Fruit fly (Drosophila melanogaster) whole organism, embryonic: Measurements from ENCODE around the gene Sidpn.

Experiments used
- B-H2 ChIP-seq: fragments of 200-800 bp; sonication (Bioruptor generic); optimal IDR thresholded peaks from 2 replicates; lab custom pipeline; 2018; ENCODE audit warnings: missing biosample characterization, mild to moderate bottlenecking, missing genetic modification characterization
- CG10209 ChIP-seq: fragments of 200-800 bp; sonication (Bioruptor generic); optimal IDR thresholded peaks from 3 replicates; lab custom pipeline; 2017; ENCODE audit warnings: missing biosample characterization, mild to moderate bottlenecking, missing genetic modification characterization, missing genetic modification reagents
- CG12155 ChIP-seq: fragments of 200-800 bp; sonication (Bioruptor generic); optimal IDR thresholded peaks from 3 replicates; lab custom pipeline; 2016; ENCODE audit warnings: missing biosample characterization, missing genetic modification characterization
- CG12391 ChIP-seq: fragments of 200-800 bp; sonication (Bioruptor generic); optimal IDR thresholded peaks from 3 replicates; lab custom pipeline; 2018; ENCODE audit warnings: missing biosample characterization, mild to moderate bottlenecking, missing genetic modification characterization, moderate library complexity
- CG14710 ChIP-seq: fragments of 200-800 bp; sonication (Bioruptor generic); optimal IDR thresholded peaks from 3 replicates; lab custom pipeline; 2019; ENCODE audit warnings: missing biosample characterization, mild to moderate bottlenecking, missing genetic modification characterization, moderate library complexity
- CG17385 ChIP-seq: fragments of 200-800 bp; sonication (Bioruptor generic); optimal IDR thresholded peaks from 3 replicates; lab custom pipeline; 2018; ENCODE audit warnings: missing biosample characterization, mild to moderate bottlenecking, missing genetic modification characterization
- CG18262 ChIP-seq: fragments of 200-800 bp; optimal IDR thresholded peaks from 3 replicates; lab custom pipeline; 2019; ENCODE audit warnings: missing biosample characterization, mild to moderate bottlenecking, missing genetic modification characterization, moderate library complexity
- CG18599 ChIP-seq: fragments of 200-800 bp; sonication (Bioruptor generic); optimal IDR thresholded peaks from 3 replicates; lab custom pipeline; 2017; ENCODE audit warnings: missing biosample characterization, missing genetic modification characterization, mild to moderate bottlenecking, moderate library complexity, missing genetic modification reagents
- CG18619 ChIP-seq: fragments of 200-800 bp; sonication (Bioruptor generic); optimal IDR thresholded peaks from 3 replicates; lab custom pipeline; 2017; ENCODE audit warnings: missing biosample characterization, mild to moderate bottlenecking, missing genetic modification characterization
- CG2712 ChIP-seq: fragments of 200-800 bp; optimal IDR thresholded peaks from 3 replicates; lab custom pipeline; 2019; ENCODE audit warnings: missing biosample characterization, mild to moderate bottlenecking, missing genetic modification characterization, moderate library complexity
- CG31441 ChIP-seq: fragments of 200-800 bp; sonication (Bioruptor generic); IDR thresholded peaks from 2 replicates; pipeline ENCODE4 v1.3.6; 2022; ENCODE audit warnings: missing biosample characterization, missing genetic modification characterization
- CG33557 ChIP-seq: fragments of 200-800 bp; sonication (Bioruptor generic); optimal IDR thresholded peaks from 2 replicates; lab custom pipeline; 2019; ENCODE audit warnings: missing biosample characterization, mild to moderate bottlenecking, missing genetic modification characterization, moderate library complexity
- CG34376 ChIP-seq: fragments of 200-800 bp; sonication (Bioruptor generic); optimal IDR thresholded peaks from 2 replicates; lab custom pipeline; 2018; ENCODE audit warnings: missing biosample characterization, mild to moderate bottlenecking, missing genetic modification characterization
- CG4617 ChIP-seq: fragments of 200-800 bp; sonication (Bioruptor generic); optimal IDR thresholded peaks from 3 replicates; lab custom pipeline; 2016; ENCODE audit warnings: missing biosample characterization, missing genetic modification characterization, borderline replicate concordance
- CG5245 ChIP-seq: fragments of 200-800 bp; sonication (Bioruptor generic); optimal IDR thresholded peaks from 3 replicates; lab custom pipeline; 2016; ENCODE audit warnings: missing biosample characterization, missing genetic modification characterization
- CG6765 ChIP-seq: fragments of 200-800 bp; sonication (Bioruptor generic); optimal IDR thresholded peaks from 3 replicates; lab custom pipeline; 2017; ENCODE audit warnings: missing biosample characterization, mild to moderate bottlenecking, missing genetic modification characterization
- CG7556 ChIP-seq: fragments of 200-800 bp; sonication (Bioruptor generic); optimal IDR thresholded peaks from 2 replicates; lab custom pipeline; 2017; ENCODE audit warnings: missing biosample characterization, mild to moderate bottlenecking, missing genetic modification characterization
- CG7963 ChIP-seq: fragments of 200-800 bp; sonication (Bioruptor generic); IDR thresholded peaks from 3 replicates; pipeline ENCODE4 v1.3.6; 2022; ENCODE audit warnings: missing biosample characterization, missing genetic modification characterization; ENCODE audit not compliant: partially characterized antibody
- Dbx ChIP-seq: fragments of 200-800 bp; sonication (Bioruptor generic); IDR thresholded peaks from 3 replicates; pipeline ENCODE4 v1.3.6; 2022; ENCODE audit warnings: missing biosample characterization, missing genetic modification characterization
- Ets65A ChIP-seq: fragments of 200-800 bp; sonication (Bioruptor generic); peaks from one replicate; lab custom pipeline; 2016; ENCODE audit warnings: missing biosample characterization, missing genetic modification characterization
- H2.0 ChIP-seq: fragments of 200-800 bp; sonication (Bioruptor generic); IDR thresholded peaks from 2 replicates; pipeline ENCODE4 v1.3.6; 2022; ENCODE audit warnings: missing biosample characterization, missing genetic modification characterization
- Hmx ChIP-seq: fragments of 200-800 bp; sonication (Bioruptor generic); optimal IDR thresholded peaks from 2 replicates; lab custom pipeline; 2016; ENCODE audit warnings: missing biosample characterization, missing genetic modification characterization
- Hr51 ChIP-seq, 2 experiments: fragments of 200-800 bp; sonication (Bioruptor generic); optimal IDR thresholded peaks; 2 replicates in 1 of 2; 3 replicates in 1 of 2; lab custom pipeline; 2016 to 2018; ENCODE audit warnings: missing biosample characterization in 2 of 2, missing genetic modification characterization in 2 of 2, mild to moderate bottlenecking in 1 of 2, moderate library complexity in 1 of 2
- MBD-R2 ChIP-seq: fragments of 200-800 bp; sonication (Bioruptor generic); IDR thresholded peaks from 2 replicates; pipeline ENCODE4 v1.3.6; 2022; ENCODE audit warnings: missing biosample characterization, missing genetic modification characterization
- MESR4 ChIP-seq: fragments of 200-800 bp; sonication (Bioruptor generic); optimal IDR thresholded peaks from 2 replicates; lab custom pipeline; 2018; ENCODE audit warnings: missing biosample characterization, mild to moderate bottlenecking, missing genetic modification characterization, moderate library complexity
- MTF-1 ChIP-seq: fragments of 200-800 bp; sonication (Bioruptor generic); optimal IDR thresholded peaks from 2 replicates; lab custom pipeline; 2018; ENCODE audit warnings: missing biosample characterization, mild to moderate bottlenecking, missing genetic modification characterization, borderline replicate concordance
- Mrtf ChIP-seq: fragments of 200-800 bp; sonication (Bioruptor generic); IDR thresholded peaks from 3 replicates; pipeline ENCODE4 v1.3.6; 2022; ENCODE audit warnings: missing biosample characterization, missing genetic modification characterization
- NC2α ChIP-seq: fragments of 200-800 bp; sonication (Bioruptor generic); optimal IDR thresholded peaks from 2 replicates; lab custom pipeline; 2016; ENCODE audit warnings: missing biosample characterization, missing genetic modification characterization
- NFAT ChIP-seq: fragments of 200-800 bp; sonication (Bioruptor generic); IDR thresholded peaks from 2 replicates; pipeline ENCODE4 v1.3.6; 2022; ENCODE audit warnings: missing biosample characterization, missing genetic modification characterization
- Six4 ChIP-seq: fragments of 200-800 bp; sonication (Bioruptor generic); optimal IDR thresholded peaks from 2 replicates; lab custom pipeline; 2016; ENCODE audit warnings: missing biosample characterization, missing genetic modification characterization
- Taf1 ChIP-seq: fragments of 200-800 bp; sonication (Bioruptor generic); IDR thresholded peaks from 2 replicates; pipeline ENCODE4 v1.3.6; 2022; ENCODE audit warnings: missing biosample characterization, missing genetic modification characterization
- cwo ChIP-seq: fragments of 200-800 bp; sonication (Bioruptor generic); optimal IDR thresholded peaks from 3 replicates; lab custom pipeline; 2017; ENCODE audit warnings: missing biosample characterization, missing genetic modification characterization, mild to moderate bottlenecking, moderate library complexity, missing genetic modification reagents
- dysf ChIP-seq: fragments of 200-800 bp; sonication (Bioruptor generic); IDR thresholded peaks from 3 replicates; pipeline ENCODE4 v1.3.6; 2022; ENCODE audit warnings: missing biosample characterization, missing genetic modification characterization
- kni ChIP-seq: fragments of 200-800 bp; sonication (Bioruptor generic); optimal IDR thresholded peaks from 3 replicates; lab custom pipeline; 2017; ENCODE audit warnings: mild to moderate bottlenecking, missing biosample characterization, missing genetic modification reagents, missing genetic modification characterization
- lbe ChIP-seq: fragments of 200-800 bp; sonication (Bioruptor generic); optimal IDR thresholded peaks from 2 replicates; lab custom pipeline; 2016; ENCODE audit warnings: missing biosample characterization, mild to moderate bottlenecking, missing genetic modification characterization
- lilli ChIP-seq: fragments of 200-800 bp; sonication (Bioruptor generic); optimal IDR thresholded peaks from 3 replicates; lab custom pipeline; 2016; ENCODE audit warnings: missing biosample characterization, missing genetic modification characterization
- lola ChIP-seq, 3 experiments: fragments of >200 bp in 2 of 3; fragments of 200-800 bp in 1 of 3; sonication (Bioruptor generic) in 1 of 3; optimal IDR thresholded peaks; 2 replicates each; lab custom pipeline; 2017 to 2019; ENCODE audit warnings: missing biosample characterization in 3 of 3, missing genetic modification characterization in 3 of 3, mild to moderate bottlenecking in 1 of 3, moderate library complexity in 1 of 3
- nmo ChIP-seq: fragments of 200-800 bp; sonication (Bioruptor generic); optimal IDR thresholded peaks from 2 replicates; lab custom pipeline; 2018; ENCODE audit warnings: missing biosample characterization, mild to moderate bottlenecking, missing genetic modification characterization, moderate library complexity
- pb ChIP-seq: fragments of 200-800 bp; sonication (Bioruptor generic); optimal IDR thresholded peaks from 3 replicates; lab custom pipeline; 2016; ENCODE audit warnings: missing biosample characterization, missing genetic modification characterization
- seq ChIP-seq: fragments of 200-800 bp; sonication (Bioruptor generic); IDR thresholded peaks from 2 replicates; pipeline ENCODE4 v1.3.6; 2022; ENCODE audit warnings: missing biosample characterization, missing genetic modification characterization
- slou ChIP-seq: fragments of 200-800 bp; sonication (Bioruptor generic); optimal IDR thresholded peaks from 3 replicates; lab custom pipeline; 2016; ENCODE audit warnings: missing biosample characterization, missing genetic modification characterization
- stwl ChIP-seq: fragments of 200-800 bp; sonication (Bioruptor generic); optimal IDR thresholded peaks from 3 replicates; lab custom pipeline; 2018; ENCODE audit warnings: missing biosample characterization, mild to moderate bottlenecking, missing genetic modification characterization, moderate library complexity
- toy ChIP-seq: fragments of 200-800 bp; sonication (Bioruptor generic); IDR thresholded peaks from 2 replicates; pipeline ENCODE4 v1.3.6; 2022; ENCODE audit warnings: missing biosample characterization, missing genetic modification characterization
- usp ChIP-seq: fragments of >200 bp; optimal IDR thresholded peaks from 2 replicates; lab custom pipeline; 2017; ENCODE audit warnings: missing biosample characterization, missing genetic modification characterization
- wdn ChIP-seq: fragments of 200-800 bp; sonication (Bioruptor generic); IDR thresholded peaks from 2 replicates; pipeline ENCODE4 v1.3.6; 2022; ENCODE audit warnings: missing biosample characterization, missing genetic modification characterization
- wor ChIP-seq: fragments of 200-800 bp; sonication (Bioruptor generic); IDR thresholded peaks from 2 replicates; pipeline ENCODE4 v1.3.6; 2022; ENCODE audit warnings: missing biosample characterization, missing genetic modification characterization
- zen ChIP-seq: fragments of 200-800 bp; sonication (Bioruptor generic); optimal IDR thresholded peaks from 3 replicates; lab custom pipeline; 2018; ENCODE audit warnings: missing biosample characterization, mild to moderate bottlenecking, missing genetic modification characterization, moderate library complexity
- zfh1 ChIP-seq: fragments of 200-800 bp; sonication (Bioruptor generic); IDR thresholded peaks from 3 replicates; pipeline ENCODE4 v1.3.6; 2022; ENCODE audit warnings: missing biosample characterization, missing genetic modification characterization

Sidpn gene

dm6 chr2L:18987078-18987895 lies 40.2 kb upstream of the Sidpn start, which contains the start of the genes Swip-1 and EMC5 (continued):
- TF ChIP-seq Six4 (GFP tag; lab: Kevin White, UChicago) (peak; percentile 31), CG17385 (peak; percentile 30), CG33557 (peak; percentile 58), NC2α (peak; percentile 13), pb (GFP tag; lab: Kevin White, UChicago) (no peak), CG18599 (GFP tag; lab: Kevin White, UChicago) (peak; percentile 47), lola (GFP tag; optimal IDR thresholded peaks at IDR 0.05; lab: Kevin White, UChicago) (peak in 1 of 3 experiments; percentile 72), CG18619 (GFP tag; lab: Kevin White, UChicago) (peak; percentile 52), MESR4 (GFP tag; lab: Kevin White, UChicago) (peak; percentile 73), lbe (GFP tag; lab: Kevin White, UChicago) (no peak), CG10209 (peak; percentile 63), stwl (tag; lab: Kevin White, UChicago) (peak; percentile 27), CG34376 (peak; percentile 15), CG18262 (tag; lab: Kevin White, UChicago) (peak; percentile 78), CG5245 (GFP tag; lab: Kevin White, UChicago) (peak; percentile 19), kni (GFP tag; lab: Kevin White, UChicago) (no peak), dysf (peak; percentile 73), NFAT (peak; percentile 44), lilli (GFP tag; lab: Kevin White, UChicago) (peak; percentile 46), CG6765 (GFP tag; lab: Kevin White, UChicago) (no peak), usp (GFP tag; lab: Kevin White, UChicago) (no peak), CG31441 (GFP tag; lab: Robert Waterston, UW) (peak; percentile 83), Mrtf (GFP tag; lab: Robert Waterston, UW) (peak; percentile 39; the same call in 1 of the 3 replicates), cwo (GFP tag; lab: Kevin White, UChicago) (no peak), CG12391 (tag; lab: Kevin White, UChicago) (peak; percentile 87), CG14710 (peak; percentile 82), CG7963 (GFP tag; lab: Robert Waterston, UW) (peak; percentile 24; the same call in 1 of the 3 replicates), Dbx (peak; percentile 69), zfh1 (GFP tag; lab: Robert Waterston, UW) (peak; percentile 60), Taf1 (GFP tag; lab: Robert Waterston, UW) (0 out of 2 replicates have a peak, but pooled peaks have one; percentile 5), MBD-R2 (GFP tag; lab: Robert Waterston, UW) (peak; percentile 81), Hmx (GFP tag; lab: Kevin White, UChicago) (no peak), nmo (GFP tag; lab: Kevin White, UChicago) (peak; percentile 86), CG12155 (peak; percentile 38), wdn (GFP tag; lab: Robert Waterston, UW) (no peak), toy (GFP tag; lab: Robert Waterston, UW) (no peak), slou (GFP tag; lab: Kevin White, UChicago) (peak; percentile 45), wor (GFP tag; lab: Robert Waterston, UW) (no peak), B-H2 (GFP tag; lab: Kevin White, UChicago) (peak; percentile 66), CG4617 (GFP tag; lab: Kevin White, UChicago) (peak; percentile 52), Hr51 (GFP tag; optimal IDR thresholded peaks at IDR 0.05; lab: Kevin White, UChicago) (peak in 1 of 2 experiments; percentile 64), zen (peak; percentile 34), Ets65A (GFP tag; lab: Kevin White, UChicago) (peak; percentile 87), MTF-1 (no peak), seq (no peak), CG7556 (GFP tag; lab: Kevin White, UChicago) (peak; percentile 62), H2.0 (GFP tag; lab: Robert Waterston, UW) (no peak; the same call in 1 of the 2 replicates), CG2712 (peak; percentile 80)
